Fruit fly (Drosophila melanogaster) whole organism, embryonic: ENCODE data around the gene bol.
A peak's percentile ranks its signal among the peaks of the same experiment; 100 is the strongest.

Source experiments
- BtbVII ChIP-seq: fragments of 200-800 bp; sonication (Bioruptor generic); optimal IDR thresholded peaks from 3 replicates; lab custom pipeline; 2017; ENCODE audit warnings: missing biosample characterization, mild to moderate bottlenecking, missing genetic modification characterization
- CG10209 ChIP-seq: fragments of 200-800 bp; sonication (Bioruptor generic); optimal IDR thresholded peaks from 3 replicates; lab custom pipeline; 2017; ENCODE audit warnings: missing biosample characterization, mild to moderate bottlenecking, missing genetic modification characterization, missing genetic modification reagents
- CG10431 ChIP-seq: fragments of 200-800 bp; sonication (Bioruptor generic); optimal IDR thresholded peaks from 3 replicates; lab custom pipeline; 2018; ENCODE audit warnings: missing biosample characterization, mild to moderate bottlenecking, missing genetic modification characterization
- CG11085 ChIP-seq: fragments of 200-800 bp; sonication (Bioruptor generic); IDR thresholded peaks from 2 replicates; pipeline ENCODE4 v1.3.6; 2022; ENCODE audit warnings: missing biosample characterization, missing genetic modification characterization
- CG11398 ChIP-seq: fragments of 200-800 bp; sonication (Bioruptor generic); optimal IDR thresholded peaks from 2 replicates; lab custom pipeline; 2016; ENCODE audit warnings: missing biosample characterization, missing genetic modification characterization
- CG11696 ChIP-seq: fragments of 200-800 bp; sonication (Bioruptor generic); IDR thresholded peaks from 2 replicates; pipeline ENCODE4 v1.3.6; 2022; ENCODE audit warnings: missing biosample characterization, missing genetic modification characterization
- CG15011 ChIP-seq: fragments of 200-800 bp; sonication (Bioruptor generic); optimal IDR thresholded peaks from 3 replicates; lab custom pipeline; 2018; ENCODE audit warnings: missing biosample characterization, mild to moderate bottlenecking, missing genetic modification characterization
- CG17186 ChIP-seq: fragments of 200-800 bp; sonication (Bioruptor generic); optimal IDR thresholded peaks from 3 replicates; lab custom pipeline; 2017; ENCODE audit warnings: missing biosample characterization, missing genetic modification reagents, missing genetic modification characterization
- CG32532 ChIP-seq: fragments of 200-800 bp; sonication (Bioruptor generic); IDR thresholded peaks from 2 replicates; pipeline ENCODE4 v1.3.6; 2022; ENCODE audit warnings: missing biosample characterization, missing genetic modification characterization
- CG34224 ChIP-seq: fragments of 200-800 bp; sonication (Bioruptor generic); IDR thresholded peaks from 3 replicates; pipeline ENCODE4 v1.3.6; 2022; ENCODE audit warnings: missing biosample characterization, missing genetic modification characterization; ENCODE audit not compliant: partially characterized antibody
- CG4424 ChIP-seq: fragments of 200-800 bp; sonication (Bioruptor generic); optimal IDR thresholded peaks from 3 replicates; lab custom pipeline; 2016; ENCODE audit warnings: missing biosample characterization, missing genetic modification characterization
- CG5245 ChIP-seq: fragments of 200-800 bp; sonication (Bioruptor generic); optimal IDR thresholded peaks from 3 replicates; lab custom pipeline; 2016; ENCODE audit warnings: missing biosample characterization, missing genetic modification characterization
- CG6654 ChIP-seq: fragments of 200-800 bp; sonication (Bioruptor generic); optimal IDR thresholded peaks from 2 replicates; lab custom pipeline; 2017; ENCODE audit warnings: missing biosample characterization, mild to moderate bottlenecking, missing genetic modification characterization
- CG6813 ChIP-seq: fragments of 200-800 bp; sonication (Bioruptor generic); optimal IDR thresholded peaks from 2 replicates; lab custom pipeline; 2017; ENCODE audit warnings: missing biosample characterization, missing genetic modification characterization, mild to moderate bottlenecking, moderate library complexity, missing genetic modification reagents
- CG7271 ChIP-seq: fragments of 200-800 bp; sonication (Bioruptor generic); optimal IDR thresholded peaks from 2 replicates; lab custom pipeline; 2018; ENCODE audit warnings: missing biosample characterization, mild to moderate bottlenecking, missing genetic modification characterization, moderate library complexity
- CkIIα-i1 ChIP-seq: fragments of 200-800 bp; sonication (Bioruptor generic); IDR thresholded peaks from 2 replicates; pipeline ENCODE4 v1.3.6; 2022; ENCODE audit warnings: missing biosample characterization, missing genetic modification characterization
- Dbx ChIP-seq: fragments of 200-800 bp; sonication (Bioruptor generic); IDR thresholded peaks from 3 replicates; pipeline ENCODE4 v1.3.6; 2022; ENCODE audit warnings: missing biosample characterization, missing genetic modification characterization
- Dfd ChIP-seq, 2 experiments: fragments of >200 bp; optimal IDR thresholded peaks; 2 replicates each; lab custom pipeline; 2017; ENCODE audit warnings: missing biosample characterization in 2 of 2, missing genetic modification characterization in 2 of 2
- E2f2 ChIP-seq: fragments of 200-800 bp; sonication (Bioruptor generic); IDR thresholded peaks from 2 replicates; pipeline ENCODE4 v1.3.6; 2022; ENCODE audit warnings: missing biosample characterization, missing genetic modification characterization
- ERR ChIP-seq: fragments of 200-800 bp; sonication (Bioruptor generic); optimal IDR thresholded peaks from 2 replicates; lab custom pipeline; 2016; ENCODE audit warnings: missing biosample characterization, missing genetic modification characterization
- HLH3B ChIP-seq: fragments of 200-800 bp; sonication (Bioruptor generic); IDR thresholded peaks from 2 replicates; pipeline ENCODE4 v1.3.6; 2022; ENCODE audit warnings: missing biosample characterization, missing genetic modification characterization
- Hsf ChIP-seq: fragments of 200-800 bp; sonication (Bioruptor generic); optimal IDR thresholded peaks from 3 replicates; lab custom pipeline; 2016; ENCODE audit warnings: missing biosample characterization, missing genetic modification characterization
- Kr ChIP-seq: fragments of 200-800 bp; sonication (Bioruptor generic); optimal IDR thresholded peaks from 2 replicates; lab custom pipeline; 2017; ENCODE audit warnings: missing biosample characterization, mild to moderate bottlenecking, missing genetic modification characterization
- Mad ChIP-seq: fragments of 200-800 bp; sonication (Bioruptor generic); optimal IDR thresholded peaks from 2 replicates; lab custom pipeline; 2016; ENCODE audit warnings: missing biosample characterization, missing genetic modification characterization
- Med ChIP-seq: fragments of 200-800 bp; sonication (Bioruptor generic); peaks from one replicate; lab custom pipeline; 2016; ENCODE audit warnings: missing biosample characterization, missing genetic modification characterization, mild to moderate bottlenecking, inconsistent platforms, moderate library complexity
- Opbp ChIP-seq: fragments of 200-800 bp; sonication (Bioruptor generic); IDR thresholded peaks from 3 replicates; pipeline ENCODE4 v1.3.6; 2022; ENCODE audit warnings: missing biosample characterization, missing genetic modification characterization; ENCODE audit not compliant: partially characterized antibody
- Pdp1 ChIP-seq, 2 experiments: fragments of 200-800 bp; sonication (Bioruptor generic); optimal IDR thresholded peaks; 3 replicates each; lab custom pipeline; 2016; ENCODE audit warnings: missing biosample characterization in 2 of 2, missing genetic modification characterization in 2 of 2, mild to moderate bottlenecking in 1 of 2, moderate library complexity in 1 of 2
- Ptx1 ChIP-seq: fragments of 200-800 bp; sonication (Bioruptor generic); IDR thresholded peaks from 2 replicates; pipeline ENCODE4 v1.3.6; 2022; ENCODE audit warnings: missing biosample characterization, missing genetic modification characterization
- Rx ChIP-seq: fragments of 200-800 bp; sonication (Bioruptor generic); IDR thresholded peaks from 2 replicates; pipeline ENCODE4 v1.3.6; 2022; ENCODE audit warnings: missing biosample characterization, missing genetic modification characterization
- Six4 ChIP-seq: fragments of 200-800 bp; sonication (Bioruptor generic); optimal IDR thresholded peaks from 2 replicates; lab custom pipeline; 2016; ENCODE audit warnings: missing biosample characterization, missing genetic modification characterization
- Trl ChIP-seq, 3 experiments: fragments of >200 bp in 2 of 3; fragments of 200-800 bp in 1 of 3; sonication (Bioruptor generic) in 1 of 3; optimal IDR thresholded peaks; 2 replicates in 1 of 3; 3 replicates in 2 of 3; lab custom pipeline; 2016 to 2017; ENCODE audit warnings: missing biosample characterization in 1 of 3, missing genetic modification characterization in 1 of 3
- YL-1 ChIP-seq: fragments of 200-800 bp; sonication (Bioruptor generic); optimal IDR thresholded peaks from 3 replicates; lab custom pipeline; 2017; ENCODE audit warnings: missing biosample characterization, mild to moderate bottlenecking, missing genetic modification characterization
- ato ChIP-seq: fragments of 200-800 bp; sonication (Bioruptor generic); IDR thresholded peaks from 2 replicates; pipeline ENCODE4 v1.3.6; 2022; ENCODE audit warnings: missing biosample characterization, missing genetic modification characterization; ENCODE audit not compliant: partially characterized antibody
- az2 ChIP-seq: fragments of 200-800 bp; sonication (Bioruptor generic); optimal IDR thresholded peaks from 3 replicates; lab custom pipeline; 2016; ENCODE audit warnings: missing biosample characterization, missing genetic modification characterization
- btn ChIP-seq: fragments of 200-800 bp; sonication (Bioruptor generic); optimal IDR thresholded peaks from 2 replicates; lab custom pipeline; 2016; ENCODE audit warnings: missing biosample characterization, missing genetic modification characterization
- dan ChIP-seq: fragments of 200-800 bp; sonication (Bioruptor generic); IDR thresholded peaks from 2 replicates; pipeline ENCODE4 v1.3.6; 2022; ENCODE audit warnings: missing biosample characterization, missing genetic modification characterization
- ftz-f1 ChIP-seq: fragments of 200-800 bp; sonication (Bioruptor generic); optimal IDR thresholded peaks from 2 replicates; lab custom pipeline; 2016; ENCODE audit warnings: missing biosample characterization, missing genetic modification characterization
- gsb ChIP-seq: fragments of 200-800 bp; sonication (Bioruptor generic); IDR thresholded peaks from 2 replicates; pipeline ENCODE4 v1.3.6; 2022; ENCODE audit warnings: missing biosample characterization, missing genetic modification characterization
- h ChIP-seq: fragments of >200 bp; optimal IDR thresholded peaks from 2 replicates; lab custom pipeline; 2017
- inv ChIP-seq: fragments of 200-800 bp; sonication (Bioruptor generic); IDR thresholded peaks from 2 replicates; pipeline ENCODE4 v1.3.6; 2022; ENCODE audit warnings: missing biosample characterization, missing genetic modification characterization; ENCODE audit not compliant: partially characterized antibody
- jing ChIP-seq: fragments of 200-800 bp; sonication (Bioruptor generic); optimal IDR thresholded peaks from 2 replicates; lab custom pipeline; 2018; ENCODE audit warnings: missing biosample characterization, mild to moderate bottlenecking, missing genetic modification characterization
- jumu ChIP-seq: fragments of 200-800 bp; sonication (Bioruptor generic); optimal IDR thresholded peaks from 3 replicates; lab custom pipeline; 2016; ENCODE audit warnings: missing biosample characterization, missing genetic modification characterization
- kay ChIP-seq: fragments of 200-800 bp; sonication (Bioruptor generic); optimal IDR thresholded peaks from 2 replicates; lab custom pipeline; 2016; ENCODE audit warnings: missing biosample characterization, missing genetic modification characterization
- klu ChIP-seq: fragments of 200-800 bp; sonication (Bioruptor generic); IDR thresholded peaks from 2 replicates; pipeline ENCODE4 v1.3.6; 2022; ENCODE audit warnings: missing biosample characterization, missing genetic modification characterization
- lov ChIP-seq, 2 experiments: fragments of 200-800 bp in 1 of 2; fragments of >200 bp in 1 of 2; sonication (Bioruptor generic) in 1 of 2; IDR thresholded peaks in 1 of 2; optimal IDR thresholded peaks in 1 of 2; 2 replicates in 1 of 2; 3 replicates in 1 of 2; pipeline versions ENCODE4 v1.3.6 to Lab custom; 2017 to 2022; ENCODE audit warnings: missing biosample characterization in 1 of 2, missing genetic modification characterization in 1 of 2
- maf-S ChIP-seq: fragments of 200-800 bp; sonication (Bioruptor generic); optimal IDR thresholded peaks from 2 replicates; lab custom pipeline; 2016; ENCODE audit warnings: missing biosample characterization, missing genetic modification characterization
- otp ChIP-seq: fragments of 200-800 bp; sonication (Bioruptor generic); IDR thresholded peaks from 3 replicates; pipeline ENCODE4, ENCODE4 v1.3.6; 2022; ENCODE audit warnings: missing biosample characterization, missing genetic modification characterization
- stc ChIP-seq: fragments of 200-800 bp; sonication (Bioruptor generic); IDR thresholded peaks from 2 replicates; pipeline ENCODE4 v1.3.6; 2022; ENCODE audit warnings: missing biosample characterization, missing genetic modification characterization
- tna ChIP-seq: fragments of 200-800 bp; sonication (Bioruptor generic); IDR thresholded peaks from 2 replicates; pipeline ENCODE4 v1.3.6; 2022; ENCODE audit warnings: missing biosample characterization, missing genetic modification characterization; ENCODE audit not compliant: partially characterized antibody
- trem ChIP-seq: fragments of 200-800 bp; optimal IDR thresholded peaks from 3 replicates; lab custom pipeline; 2019; ENCODE audit warnings: missing biosample characterization, mild to moderate bottlenecking, missing genetic modification characterization, moderate library complexity
- vnd ChIP-seq: fragments of 200-800 bp; sonication (Bioruptor generic); IDR thresholded peaks from 3 replicates; pipeline ENCODE4 v1.3.6; 2022; ENCODE audit warnings: missing biosample characterization, missing genetic modification characterization; ENCODE audit not compliant: partially characterized antibody

bol gene

dm6 chr3L:9065997-9066441 lies 68.2 kb downstream of the bol start, which contains the start of gene Argk1 (continued):
- TF ChIP-seq Six4 (GFP tag; lab: Kevin White, UChicago) (no peak), dan (GFP tag; lab: Robert Waterston, UW) (no peak), CG6813 (GFP tag; lab: Kevin White, UChicago) (no peak), Hsf (GFP tag; lab: Kevin White, UChicago) (peak; percentile 47), CG4424 (no peak), CG11696 (GFP tag; lab: Robert Waterston, UW) (0 out of 2 replicates have a peak, but pooled peaks have one; percentile 41), CkIIα-i1 (no peak), CG10431 (GFP tag; lab: Kevin White, UChicago) (no peak), ERR (GFP tag; lab: Kevin White, UChicago) (no peak), inv (no peak), tna (GFP tag; lab: Robert Waterston, UW) (no peak), jing (no peak), ftz-f1 (GFP tag; lab: Kevin White, UChicago) (no peak), Ptx1 (GFP tag; lab: Robert Waterston, UW) (peak; percentile 69), klu (GFP tag; lab: Robert Waterston, UW) (0 out of 2 replicates have a peak, but pooled peaks have one; percentile 29), kay (GFP tag; lab: Kevin White, UChicago) (no peak), Dfd (GFP tag; optimal IDR thresholded peaks at IDR 0.05; lab: Kevin White, UChicago) (no peak), Rx (no peak), CG10209 (GFP tag; lab: Kevin White, UChicago) (peak; percentile 56), lov (optimal IDR thresholded peaks at IDR 0.05; lab: Kevin White, UChicago) (no peak), lov (GFP tag; IDR thresholded peaks at IDR 0.05; lab: Robert Waterston, UW) (no peak), Opbp (no peak), Trl (optimal IDR thresholded peaks at IDR 0.05; lab: Kevin White, UChicago) (peak; percentile 31 to 57), Trl (GFP tag; optimal IDR thresholded peaks at IDR 0.05; lab: Kevin White, UChicago) (no peak), CG6654 (GFP tag; lab: Kevin White, UChicago) (no peak), CG5245 (GFP tag; lab: Kevin White, UChicago) (no peak), ato (GFP tag; lab: Robert Waterston, UW) (no peak), CG11085 (GFP tag; lab: Robert Waterston, UW) (no peak), otp (GFP tag; lab: Robert Waterston, UW) (0 out of 3 replicates have a peak, but pooled peaks have one; percentile 22), CG17186 (no peak), maf-S (GFP tag; lab: Kevin White, UChicago) (no peak), stc (GFP tag; lab: Robert Waterston, UW) (peak; percentile 48; the same call in 1 of the 2 replicates), Med (no peak), Kr (no peak), YL-1 (GFP tag; lab: Kevin White, UChicago) (no peak), gsb (GFP tag; lab: Robert Waterston, UW) (no peak), Pdp1 (GFP tag; optimal IDR thresholded peaks at IDR 0.05; lab: Kevin White, UChicago) (no peak), CG7271 (tag; lab: Kevin White, UChicago) (no peak), CG32532 (GFP tag; lab: Robert Waterston, UW) (peak; percentile 75), CG15011 (no peak), CG34224 (GFP tag; lab: Robert Waterston, UW) (no peak), vnd (GFP tag; lab: Robert Waterston, UW) (no peak), h (lab: Kevin White, UChicago) (no peak), Dbx (0 out of 3 replicates have a peak, but pooled peaks have one; percentile 11), CG11398 (GFP tag; lab: Kevin White, UChicago) (no peak), az2 (GFP tag; lab: Kevin White, UChicago) (peak; percentile 27), jumu (no peak), BtbVII (GFP tag; lab: Kevin White, UChicago) (no peak), Mad (GFP tag; lab: Kevin White, UChicago) (peak; percentile 28), trem (no peak), HLH3B (GFP tag; lab: Robert Waterston, UW) (no peak), E2f2 (GFP tag; lab: Robert Waterston, UW) (peak; percentile 44; the same call in 1 of the 2 replicates), btn (no peak)
